Worm (Caenorhabditis elegans) whole organism, L1 larva: ENCODE measurements around the gene srxa-1.
A peak's percentile ranks its signal among the peaks of the same experiment; 100 is the strongest.

Experiments used
- C04F5.9 ChIP-seq: sonication (generic microtip); optimal IDR thresholded peaks from 2 replicates; lab custom pipeline; 2016; ENCODE audit warnings: missing genetic modification characterization, missing compliant biosample characterization
- C16A3.4 ChIP-seq: fragments of 150-350 bp; optimal IDR thresholded peaks from 2 replicates; lab custom pipeline; 2014; ENCODE audit warnings: missing biosample characterization, missing genetic modification characterization
- C34B4.2 ChIP-seq: sonication (generic microtip); optimal IDR thresholded peaks from 2 replicates; lab custom pipeline; 2017; ENCODE audit warnings: mild to moderate bottlenecking, missing genetic modification characterization, missing compliant biosample characterization
- ama-1 ChIP-seq: fragments of 150-350 bp; optimal IDR thresholded peaks from 2 replicates; lab custom pipeline; 2014
- blmp-1 ChIP-seq: fragments of 150-350 bp; optimal IDR thresholded peaks from 2 replicates; lab custom pipeline; 2014; ENCODE audit warnings: missing biosample characterization, missing genetic modification characterization
- ceh-88 ChIP-seq: fragments of 200-800 bp; sonication (Bioruptor generic); IDR thresholded peaks from 2 replicates; pipeline ENCODE4 v1.3.6; 2022; ENCODE audit warnings: missing genetic modification characterization, missing compliant biosample characterization
- ceh-90 ChIP-seq: sonication (generic microtip); optimal IDR thresholded peaks from 2 replicates; lab custom pipeline; 2016; ENCODE audit warnings: missing genetic modification characterization, missing compliant biosample characterization
- dpl-1 ChIP-seq, 3 experiments: fragments of 150-350 bp in 2 of 3; sonication (generic microtip) in 1 of 3; optimal IDR thresholded peaks; 2 replicates each; lab custom pipeline; 2014 to 2017; ENCODE audit warnings: missing biosample characterization in 3 of 3, missing genetic modification characterization in 3 of 3, missing genetic modification reagents in 3 of 3
- efl-1 ChIP-seq, 4 experiments: fragments of 150-350 bp; optimal IDR thresholded peaks in 3 of 4; peaks in 1 of 4; 1 replicate in 1 of 4; 2 replicates in 3 of 4; lab custom pipeline; 2014; ENCODE audit warnings: missing biosample characterization in 2 of 4, missing genetic modification characterization in 2 of 4, missing genetic modification reagents in 2 of 4
- efl-3 ChIP-seq: fragments of 200-800 bp; sonication (Bioruptor generic); optimal IDR thresholded peaks from 2 replicates; lab custom pipeline; 2018; ENCODE audit warnings: mild to moderate bottlenecking, missing genetic modification characterization, missing compliant biosample characterization
- egl-13 ChIP-seq: sonication (generic microtip); optimal IDR thresholded peaks from 2 replicates; lab custom pipeline; 2016; ENCODE audit warnings: missing genotype, missing genetic modification reagents, missing genetic modification characterization, missing compliant biosample characterization
- elt-3 ChIP-seq, 6 experiments: fragments of 150-350 bp in 1 of 6; sonication (generic microtip); optimal IDR thresholded peaks; 2 replicates each; lab custom pipeline; 2017 to 2018; ENCODE audit warnings: missing biosample characterization in 6 of 6, missing genetic modification characterization in 6 of 6, inconsistent platforms in 1 of 6
- ets-5 ChIP-seq: fragments of 200-800 bp; sonication (Bioruptor generic); IDR thresholded peaks from 2 replicates; pipeline ENCODE4 v1.3.6; 2022; ENCODE audit warnings: missing genetic modification characterization, missing compliant biosample characterization
- fkh-4 ChIP-seq: sonication (generic microtip); optimal IDR thresholded peaks from 2 replicates; lab custom pipeline; 2016; ENCODE audit warnings: missing compliant biosample characterization, missing genetic modification characterization, borderline replicate concordance
- fkh-8 ChIP-seq: sonication (generic microtip); optimal IDR thresholded peaks from 2 replicates; lab custom pipeline; 2016; ENCODE audit warnings: mild to moderate bottlenecking, missing genetic modification characterization, missing compliant biosample characterization
- fos-1 ChIP-seq: fragments of 150-350 bp; optimal IDR thresholded peaks from 2 replicates; lab custom pipeline; 2014; ENCODE audit warnings: missing biosample characterization, missing genetic modification characterization
- hlh-17 ChIP-seq: fragments of 200-800 bp; sonication (Bioruptor generic); optimal IDR thresholded peaks from 2 replicates; lab custom pipeline; 2018; ENCODE audit warnings: missing genetic modification characterization, mild to moderate bottlenecking, missing compliant biosample characterization, moderate library complexity, borderline replicate concordance
- hpl-2 ChIP-seq: fragments of 150-350 bp; optimal IDR thresholded peaks from 2 replicates; lab custom pipeline; 2014; ENCODE audit warnings: missing biosample characterization, missing genetic modification reagents, missing genetic modification characterization
- isw-1 ChIP-seq: fragments of 200-800 bp; sonication (Bioruptor generic); IDR thresholded peaks from 2 replicates; pipeline ENCODE4 v1.3.6; 2022; ENCODE audit warnings: missing genetic modification characterization, missing compliant biosample characterization
- lin-14 ChIP-seq: fragments of 200-800 bp; sonication (Bioruptor generic); optimal IDR thresholded peaks from 2 replicates; lab custom pipeline; 2018; ENCODE audit warnings: mild to moderate bottlenecking, missing genetic modification characterization, moderate library complexity, missing compliant biosample characterization
- lin-15B ChIP-seq: fragments of 150-350 bp; sonication (generic microtip); optimal IDR thresholded peaks from 3 replicates; lab custom pipeline; 2014; ENCODE audit warnings: missing biosample characterization, missing genetic modification characterization
- lin-35 ChIP-seq, 2 experiments: fragments of 150-350 bp; optimal IDR thresholded peaks; 2 replicates each; lab custom pipeline; 2014; ENCODE audit warnings: missing biosample characterization in 2 of 2, missing genetic modification characterization in 2 of 2, missing genetic modification reagents in 2 of 2
- lir-3 ChIP-seq: sonication (generic microtip); optimal IDR thresholded peaks from 2 replicates; lab custom pipeline; 2016; ENCODE audit warnings: mild to moderate bottlenecking, missing genetic modification characterization, moderate library complexity, missing compliant biosample characterization; ENCODE audit not compliant: poor library complexity
- lsy-2 ChIP-seq, 2 experiments: fragments of 150-350 bp; optimal IDR thresholded peaks; 2 replicates each; lab custom pipeline; 2014; ENCODE audit warnings: missing biosample characterization in 2 of 2, missing genetic modification characterization in 2 of 2
- mab-9 ChIP-seq: fragments of 200-800 bp; sonication (Bioruptor generic); IDR thresholded peaks from 2 replicates; pipeline ENCODE4 v1.3.6; 2022; ENCODE audit warnings: missing genetic modification reagents, missing genetic modification characterization, missing compliant biosample characterization
- mdl-1 ChIP-seq, 2 experiments: fragments of 150-350 bp; optimal IDR thresholded peaks; 2 replicates each; lab custom pipeline; 2014 to 2017; ENCODE audit warnings: missing biosample characterization in 2 of 2, missing genetic modification characterization in 2 of 2, inconsistent platforms in 1 of 2
- nhr-11 ChIP-seq: fragments of 150-350 bp; optimal IDR thresholded peaks from 2 replicates; lab custom pipeline; 2014; ENCODE audit warnings: missing biosample characterization, missing genetic modification characterization
- nhr-12 ChIP-seq: sonication (generic microtip); optimal IDR thresholded peaks from 2 replicates; lab custom pipeline; 2017; ENCODE audit warnings: missing biosample characterization, missing genetic modification characterization
- nhr-19 ChIP-seq: fragments of 200-800 bp; sonication (Bioruptor generic); conservative IDR thresholded peaks from 2 replicates; pipeline ENCODE4 v1.3.6; 2022; ENCODE audit warnings: missing genetic modification characterization, missing compliant biosample characterization
- nhr-20 ChIP-seq: sonication (generic microtip); optimal IDR thresholded peaks from 2 replicates; lab custom pipeline; 2016; ENCODE audit warnings: mild to moderate bottlenecking, missing genetic modification characterization, missing compliant biosample characterization
- nhr-237 ChIP-seq: fragments of 150-350 bp; optimal IDR thresholded peaks from 2 replicates; lab custom pipeline; 2014; ENCODE audit warnings: missing biosample characterization, missing genetic modification characterization
- nhr-28 ChIP-seq: fragments of 150-350 bp; optimal IDR thresholded peaks from 2 replicates; lab custom pipeline; 2014; ENCODE audit warnings: missing biosample characterization, missing genetic modification characterization
- nhr-47 ChIP-seq: sonication (generic microtip); optimal IDR thresholded peaks from 2 replicates; lab custom pipeline; 2016; ENCODE audit warnings: mild to moderate bottlenecking, missing genetic modification characterization, moderate library complexity, missing compliant biosample characterization
- nhr-76 ChIP-seq: sonication (generic microtip); optimal IDR thresholded peaks from 2 replicates; lab custom pipeline; 2017; ENCODE audit warnings: missing biosample characterization, missing genetic modification characterization
- nhr-77 ChIP-seq: fragments of 150-350 bp; optimal IDR thresholded peaks from 2 replicates; lab custom pipeline; 2014; ENCODE audit warnings: missing biosample characterization, missing genetic modification characterization
- nhr-84 ChIP-seq: sonication (generic microtip); optimal IDR thresholded peaks from 2 replicates; lab custom pipeline; 2017; ENCODE audit warnings: missing biosample characterization, missing genetic modification characterization
- pag-3 ChIP-seq: sonication (generic microtip); optimal IDR thresholded peaks from 2 replicates; lab custom pipeline; 2017; ENCODE audit warnings: missing genetic modification characterization, mild to moderate bottlenecking, missing compliant biosample characterization, antibody characterized with exemption, borderline replicate concordance; ENCODE audit not compliant: insufficient read depth
- rnt-1 ChIP-seq: sonication (generic microtip); optimal IDR thresholded peaks from 2 replicates; lab custom pipeline; 2016; ENCODE audit warnings: mild to moderate bottlenecking, missing genetic modification characterization, moderate library complexity, missing compliant biosample characterization
- snpc-4 ChIP-seq: fragments of 150-350 bp; optimal IDR thresholded peaks from 2 replicates; lab custom pipeline; 2014; ENCODE audit warnings: missing biosample characterization, missing genetic modification characterization
- sup-37 ChIP-seq: fragments of 200-800 bp; sonication (Bioruptor generic); optimal IDR thresholded peaks from 2 replicates; lab custom pipeline; 2018; ENCODE audit warnings: mild to moderate bottlenecking, missing genetic modification characterization, missing compliant biosample characterization
- swsn-7 ChIP-seq: sonication (generic microtip); optimal IDR thresholded peaks from 2 replicates; lab custom pipeline; 2016; ENCODE audit warnings: missing genetic modification characterization, missing compliant biosample characterization
- unc-130 ChIP-seq: fragments of 150-350 bp; optimal IDR thresholded peaks from 2 replicates; lab custom pipeline; 2017; ENCODE audit warnings: missing biosample characterization, missing genetic modification characterization, inconsistent platforms
- unc-30 ChIP-seq: sonication (generic microtip); optimal IDR thresholded peaks from 2 replicates; lab custom pipeline; 2017; ENCODE audit warnings: missing biosample characterization, missing genetic modification characterization
- unc-62 ChIP-seq: fragments of 150-350 bp; optimal IDR thresholded peaks from 2 replicates; lab custom pipeline; 2014; ENCODE audit warnings: missing biosample characterization, missing genetic modification reagents, missing genetic modification characterization
- unc-98 ChIP-seq: fragments of 200-800 bp; sonication (Bioruptor generic); IDR thresholded peaks from 2 replicates; pipeline ENCODE4 v1.3.6; 2022; ENCODE audit warnings: missing genetic modification characterization, missing compliant biosample characterization
- vab-15 ChIP-seq: sonication (generic microtip); optimal IDR thresholded peaks from 2 replicates; lab custom pipeline; 2017; ENCODE audit warnings: missing genotype, mild to moderate bottlenecking, missing genetic modification characterization, missing compliant biosample characterization
- zip-4 ChIP-seq: fragments of 200-800 bp; sonication (Bioruptor generic); optimal IDR thresholded peaks from 2 replicates; lab custom pipeline; 2018; ENCODE audit warnings: mild to moderate bottlenecking, missing genetic modification characterization, moderate library complexity, missing compliant biosample characterization
- ztf-11 ChIP-seq, 2 experiments: sonication (generic microtip); optimal IDR thresholded peaks; 2 replicates each; lab custom pipeline; 2016 to 2017; ENCODE audit warnings: missing genetic modification characterization in 2 of 2, missing biosample characterization in 1 of 2, missing compliant biosample characterization in 1 of 2
- ztf-4 ChIP-seq: fragments of 150-350 bp; optimal IDR thresholded peaks from 2 replicates; lab custom pipeline; 2014; ENCODE audit warnings: missing biosample characterization, missing genetic modification characterization

srxa-1 gene

ce11 chrV:20711733-20712132 lies 20.2 kb upstream of the srxa-1 start (continued):
- peak in 1 of 2 experiments; percentile 20 for TF ChIP-seq lin-35 (GFP tag; optimal IDR thresholded peaks at IDR 0.05; lab: Kevin White, UChicago)
- TF ChIP-seq, all 84 proteins: peak for 34

- TF ChIP-seq sup-37 (GFP tag; lab: Kevin White, UChicago) = no peak
- no peak for TF ChIP-seq vab-15 (tag; lab: Kevin White, UChicago)
- TF ChIP-seq isw-1 (GFP tag; lab: Robert Waterston, UW) = no peak
- no peak for TF ChIP-seq lir-3 (tag; lab: Kevin White, UChicago)
- no peak for TF ChIP-seq unc-98 (GFP tag; lab: Robert Waterston, UW)
- peak; percentile 87 for TF ChIP-seq nhr-20
- no peak for TF ChIP-seq swsn-7
- TF ChIP-seq blmp-1 (tag; lab: Kevin White, UChicago) = peak; percentile 50
- TF ChIP-seq egl-13 (tag; lab: Kevin White, UChicago) = no peak
- TF ChIP-seq efl-1 (optimal IDR thresholded peaks at IDR 0.05; lab: Kevin White, UChicago) = peak in 1 of 2 experiments; percentile 3
- TF ChIP-seq efl-1 (GFP tag; optimal IDR thresholded peaks at IDR 0.05 in 1 of 2; lab: Kevin White, UChicago) = peak in 1 of 2 experiments; percentile 92
- no peak for TF ChIP-seq ceh-90 (tag; lab: Kevin White, UChicago)
- peak; percentile 66 for TF ChIP-seq nhr-19 (GFP tag; lab: Robert Waterston, UW)
- no peak for TF ChIP-seq zip-4 (GFP tag; lab: Kevin White, UChicago)
- no peak for TF ChIP-seq nhr-77 (tag; lab: Kevin White, UChicago)
- TF ChIP-seq nhr-84 (tag; lab: Kevin White, UChicago) = no peak
- TF ChIP-seq nhr-28 (tag; lab: Kevin White, UChicago) = no peak
- TF ChIP-seq hlh-17 (GFP tag; lab: Kevin White, UChicago) = no peak
- no peak for TF ChIP-seq fkh-4 (tag; lab: Kevin White, UChicago)
- peak in 1 of 2 experiments; percentile 93 for TF ChIP-seq mdl-1 (tag; optimal IDR thresholded peaks at IDR 0.05; lab: Kevin White, UChicago)
- TF ChIP-seq ztf-11 (tag; optimal IDR thresholded peaks at IDR 0.05; lab: Kevin White, UChicago) = no peak
- no peak for TF ChIP-seq nhr-11
- TF ChIP-seq nhr-47 (tag; lab: Kevin White, UChicago) = no peak
- TF ChIP-seq dpl-1 (GFP tag; optimal IDR thresholded peaks at IDR 0.05; lab: Kevin White, UChicago) = peak in 1 of 3 experiments; percentile 1
- TF ChIP-seq ceh-88 (GFP tag; lab: Robert Waterston, UW) = no peak
- no peak for TF ChIP-seq hpl-2 (GFP tag; lab: Kevin White, UChicago)
- TF ChIP-seq nhr-12 (tag; lab: Kevin White, UChicago) = no peak
- TF ChIP-seq pag-3 (tag; lab: Kevin White, UChicago) = no peak
- no peak for TF ChIP-seq efl-3 (GFP tag; lab: Kevin White, UChicago)
- TF ChIP-seq unc-130 (tag; lab: Kevin White, UChicago) = peak; percentile 9
- no peak for TF ChIP-seq rnt-1
- no peak for TF ChIP-seq unc-30 (tag; lab: Kevin White, UChicago)
- TF ChIP-seq ets-5 = no peak
- TF ChIP-seq lin-14 (GFP tag; lab: Kevin White, UChicago) = no peak
- TF ChIP-seq C16A3.4 (tag; lab: Kevin White, UChicago) = no peak
- no peak for TF ChIP-seq unc-62 (GFP tag; lab: Kevin White, UChicago)
- TF ChIP-seq fos-1 (tag; lab: Kevin White, UChicago) = no peak
- TF ChIP-seq nhr-76 (tag; lab: Kevin White, UChicago) = no peak
- TF ChIP-seq lin-15B = no peak
- TF ChIP-seq fkh-8 (tag; lab: Kevin White, UChicago) = no peak
- TF ChIP-seq mab-9 (GFP tag; lab: Robert Waterston, UW) = no peak
- peak; percentile 10 for TF ChIP-seq C04F5.9 (tag; lab: Kevin White, UChicago)
- no peak for TF ChIP-seq ama-1 (lab: Kevin White, UChicago)
- TF ChIP-seq ztf-4 (tag; lab: Kevin White, UChicago) = no peak
- TF ChIP-seq nhr-237 (tag; lab: Kevin White, UChicago) = no peak
- TF ChIP-seq C34B4.2 (tag; lab: Kevin White, UChicago) = no peak
- no peak for TF ChIP-seq snpc-4
- peak in 1 of 2 experiments; percentile 23 for TF ChIP-seq lsy-2 (tag; optimal IDR thresholded peaks at IDR 0.05; lab: Kevin White, UChicago)
- peak in 2 of 6 experiments; percentile 71 to 77 for TF ChIP-seq elt-3 (tag; optimal IDR thresholded peaks at IDR 0.05; lab: Kevin White, UChicago)
Observed at ce11 chrV:20712318-20712993, 19.4 kb upstream of the srxa-1 start.
